Worm (Caenorhabditis elegans): Measurements from ENCODE around the gene ril-2.

ril-2 gene

ce11 chrV:12554172-12555031 lies 44.6 kb downstream of the ril-2 start:
- TF ChIP-seq unc-3 (GFP tag; conservative IDR thresholded peaks at IDR 0.05) (no peak), unc-3 (tag; optimal IDR thresholded peaks at IDR 0.05) (no peak), ceh-14 (tag; optimal IDR thresholded peaks at IDR 0.05) (no peak)

- TF ChIP-seq ceh-31 (tag; optimal IDR thresholded peaks at IDR 0.05): no peak
- TF ChIP-seq dve-1 (tag; optimal IDR thresholded peaks at IDR 0.05): no peak
- TF ChIP-seq unc-86 (tag; optimal IDR thresholded peaks at IDR 0.05): no peak
- TF ChIP-seq mec-3 (tag; optimal IDR thresholded peaks at IDR 0.05; ENCODE audit: borderline replicate concordance): no peak
- no peak for TF ChIP-seq ahr-1 (tag; optimal IDR thresholded peaks at IDR 0.05)
- TF ChIP-seq lin-11 (tag; optimal IDR thresholded peaks at IDR 0.05): no peak
- TF ChIP-seq C08G9.2 (tag; optimal IDR thresholded peaks at IDR 0.05): no peak
- no peak for TF ChIP-seq C38D4.7 (GFP tag; optimal IDR thresholded peaks at IDR 0.05)
- TF ChIP-seq npax-4 (tag; optimal IDR thresholded peaks at IDR 0.05): no peak
- no peak for TF ChIP-seq hlh-30 (tag; optimal IDR thresholded peaks at IDR 0.05; ENCODE audit: insufficient read depth)
- no peak for TF ChIP-seq elt-4 (tag; optimal IDR thresholded peaks at IDR 0.05)
These were observed 45.7 kb downstream of the ril-2 start for ce11 chrV:12553286-12553725.

DNA sequence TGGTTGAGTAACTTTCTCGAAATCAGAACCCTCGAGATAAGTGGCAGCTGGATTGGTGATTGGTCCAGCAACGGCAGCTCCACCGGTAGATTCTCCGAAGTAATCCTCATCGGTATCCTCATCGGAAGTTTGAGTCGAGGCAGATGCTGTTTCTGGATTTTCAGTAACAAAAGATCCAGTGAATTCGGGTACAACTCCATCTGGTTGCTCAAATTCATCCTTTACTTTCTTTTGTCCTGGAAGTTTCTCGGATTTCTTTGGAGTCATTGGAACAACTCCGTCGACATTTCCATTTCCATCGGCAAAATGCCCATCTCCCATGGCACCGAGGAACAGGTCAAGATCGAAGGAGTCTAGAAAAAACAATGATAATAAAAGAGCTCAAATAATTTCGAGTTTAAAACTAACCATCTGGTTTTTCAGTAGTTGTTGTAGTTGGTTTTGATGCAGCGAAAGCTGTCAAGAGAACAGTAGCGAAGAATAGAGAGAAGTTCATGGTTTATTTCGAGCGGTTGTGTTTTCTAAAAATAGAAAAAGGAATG lies 46.2 kb downstream of the ril-2 start, which contains the start of gene F45D3.4:
Gene F45D3.4, minus strand, starts transcription at position 521 of the 542 bp plus-strand sequence.
- TF ChIP-seq Y22D7AL.16 (tag; optimal IDR thresholded peaks at IDR 0.05) (no peak), elt-2 (tag; optimal IDR thresholded peaks at IDR 0.05) (no peak), ceh-45 (GFP tag; IDR thresholded peaks at IDR 0.05) (no peak), C38D4.7 (GFP tag; optimal IDR thresholded peaks at IDR 0.05) (no peak), fkh-10 (GFP tag; optimal IDR thresholded peaks at IDR 0.05) (no peak), eyg-1 (tag; optimal IDR thresholded peaks at IDR 0.05) (no peak), pat-9 (tag; optimal IDR thresholded peaks at IDR 0.05) (no peak), C08G9.2 (tag; optimal IDR thresholded peaks at IDR 0.05) (no peak), lin-11 (tag; optimal IDR thresholded peaks at IDR 0.05) (no peak), ceh-18 (tag; optimal IDR thresholded peaks at IDR 0.05) (no peak), pros-1 (tag; optimal IDR thresholded peaks at IDR 0.05) (no peak), sdc-2 (tag; optimal IDR thresholded peaks at IDR 0.05) (no peak)

- TF ChIP-seq unc-42 (tag; optimal IDR thresholded peaks at IDR 0.05) (no peak), unc-86 (tag; optimal IDR thresholded peaks at IDR 0.05) (no peak), hlh-8 (tag; optimal IDR thresholded peaks at IDR 0.05) (no peak), ceh-22 (tag; optimal IDR thresholded peaks at IDR 0.05) (no peak), pros-1 (tag; optimal IDR thresholded peaks at IDR 0.05) (no peak), ceh-31 (tag; optimal IDR thresholded peaks at IDR 0.05) (no peak), ceh-19 (GFP tag; optimal IDR thresholded peaks at IDR 0.05) (no peak), ceh-48 (tag; optimal IDR thresholded peaks at IDR 0.05) (no peak)
These were observed 47.1 kb downstream of the ril-2 start for ce11 chrV:12551638-12552478.

DNA sequence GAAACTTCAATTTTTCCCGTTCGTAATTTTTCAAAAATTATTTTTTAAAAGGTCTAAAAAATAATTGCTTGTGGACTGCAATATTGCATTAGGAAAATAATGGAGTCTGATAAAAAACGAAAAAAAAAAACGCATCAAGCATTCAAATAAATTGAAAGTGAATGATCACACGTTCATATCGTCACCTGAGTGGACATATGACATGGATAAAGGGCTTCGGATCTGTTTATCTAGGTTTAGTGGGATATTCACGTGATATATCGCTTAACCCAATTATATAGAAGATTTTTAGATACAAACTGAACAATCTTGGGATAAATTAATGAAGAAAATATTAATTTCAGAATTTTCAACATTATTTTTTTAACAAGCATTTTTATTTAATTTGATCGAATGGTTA lies 48.2 kb downstream of the ril-2 start:
- TF ChIP-seq dve-1 (tag; optimal IDR thresholded peaks at IDR 0.05): peak; percentile 10
- TF ChIP-seq lin-11 (tag; optimal IDR thresholded peaks at IDR 0.05): no peak
- no peak for TF ChIP-seq che-1 (tag; optimal IDR thresholded peaks at IDR 0.05)
- no peak for TF ChIP-seq nhr-11 (tag; optimal IDR thresholded peaks at IDR 0.05)
- no peak for TF ChIP-seq ceh-22 (tag; optimal IDR thresholded peaks at IDR 0.05)
- no peak for TF ChIP-seq K02D7.2 (tag; optimal IDR thresholded peaks at IDR 0.05)
